Worm (Caenorhabditis elegans): Measurements from ENCODE around the gene sra-35.

- TF ChIP-seq lin-39 (tag; optimal IDR thresholded peaks at IDR 0.05) (no peak), tag-97 (GFP tag; IDR thresholded peaks at IDR 0.05) (no peak), nhr-102 (tag; optimal IDR thresholded peaks at IDR 0.05) (no peak), lir-3 (tag; optimal IDR thresholded peaks at IDR 0.05) (no peak), ZK546.5 (tag; optimal IDR thresholded peaks at IDR 0.05) (no peak), R02D3.7 (tag; optimal IDR thresholded peaks at IDR 0.05) (no peak)
Measured at ce11 chrII:4505097-4505626, 22.5 kb downstream of the sra-35 start, which contains the start of gene camt-1.

Measured in whole organism, L4 larva.